Worm (Caenorhabditis elegans) whole organism, L2 larva: ENCODE measurements around the gene wht-6.

ENCODE experiments used
- ZK546.5 ChIP-seq: sonication (generic microtip); optimal IDR thresholded peaks from 2 replicates; lab custom pipeline; 2017; ENCODE audit warnings: missing biosample characterization, missing genetic modification characterization
- ceh-82 ChIP-seq: fragments of 150-350 bp; optimal IDR thresholded peaks from 2 replicates; lab custom pipeline; 2014; ENCODE audit warnings: missing biosample characterization, missing genetic modification characterization
- lin-11 ChIP-seq: fragments of 150-350 bp; sonication (generic microtip); optimal IDR thresholded peaks from 2 replicates; lab custom pipeline; 2014; ENCODE audit warnings: missing biosample characterization, missing genetic modification characterization, inconsistent platforms, mixed read lengths
- mdl-1 ChIP-seq, 2 experiments: fragments of 150-350 bp in 1 of 2; sonication (generic microtip) in 1 of 2; optimal IDR thresholded peaks; 2 replicates each; lab custom pipeline; 2017; ENCODE audit warnings: missing biosample characterization in 2 of 2, missing genetic modification characterization in 2 of 2
- nhr-6 ChIP-seq: fragments of 150-350 bp; optimal IDR thresholded peaks from 2 replicates; lab custom pipeline; 2014; ENCODE audit warnings: missing biosample characterization, missing genetic modification characterization
- unc-55 ChIP-seq: fragments of 150-350 bp; sonication (generic microtip); optimal IDR thresholded peaks from 3 replicates; lab custom pipeline; 2014; ENCODE audit warnings: missing biosample characterization, missing genetic modification reagents, missing genetic modification characterization

- TF ChIP-seq ZK546.5 = no peak
- no peak for TF ChIP-seq ceh-82
- no peak for TF ChIP-seq unc-55 (GFP tag; lab: Kevin White, UChicago)
- TF ChIP-seq lin-11 (tag; lab: Kevin White, UChicago) = no peak
- TF ChIP-seq mdl-1 (tag; optimal IDR thresholded peaks at IDR 0.05; lab: Kevin White, UChicago) = no peak
- TF ChIP-seq nhr-6 = no peak
These were observed 38.6 kb upstream of the wht-6 start, which contains the start of gene vps-16 for ce11 chrIII:6432939-6433338.
